Fruit fly (Drosophila melanogaster) whole organism, wandering third instar larva: Measurements from ENCODE around the gene Naa80.

Experiments used
- Abd-B ChIP-seq: fragments of >200 bp; optimal IDR thresholded peaks from 2 replicates; lab custom pipeline; 2017; ENCODE audit warnings: missing biosample characterization, missing genetic modification characterization
- CrebA ChIP-seq: fragments of 200-800 bp; sonication (Bioruptor generic); optimal IDR thresholded peaks from 2 replicates; lab custom pipeline; 2016; ENCODE audit warnings: missing biosample characterization, mild to moderate bottlenecking, missing genetic modification characterization, borderline replicate concordance
- Dfd ChIP-seq: fragments of >200 bp; optimal IDR thresholded peaks from 2 replicates; lab custom pipeline; 2017; ENCODE audit warnings: missing biosample characterization, missing genetic modification characterization
- Dif ChIP-seq: fragments of 200-275, 200-300 bp; sonication (Bioruptor generic); optimal IDR thresholded peaks from 2 replicates; lab custom pipeline; 2018; ENCODE audit warnings: missing biosample characterization, missing genetic modification characterization; ENCODE audit not compliant: partially characterized antibody
- GATAd ChIP-seq: sonication (Bioruptor generic); optimal IDR thresholded peaks from 2 replicates; lab custom pipeline; 2016; ENCODE audit warnings: missing biosample characterization, missing genetic modification characterization
- Hnf4 ChIP-seq: fragments of 200-800 bp; sonication (Bioruptor generic); optimal IDR thresholded peaks from 2 replicates; lab custom pipeline; 2016; ENCODE audit warnings: missing biosample characterization, mild to moderate bottlenecking, missing genetic modification characterization
- Hr78 ChIP-seq: fragments of >200 bp; optimal IDR thresholded peaks from 2 replicates; lab custom pipeline; 2017; ENCODE audit warnings: missing biosample characterization, missing genetic modification characterization
- Hr83 ChIP-seq: fragments of 200-300 bp; sonication (Bioruptor generic); optimal IDR thresholded peaks from 2 replicates; lab custom pipeline; 2016; ENCODE audit warnings: missing biosample characterization, mild to moderate bottlenecking, missing genetic modification characterization, moderate library complexity; ENCODE audit not compliant: poor library complexity, severe bottlenecking
- Jra ChIP-seq: sonication (Bioruptor generic); optimal IDR thresholded peaks from 2 replicates; lab custom pipeline; 2016; ENCODE audit warnings: missing biosample characterization, missing genetic modification characterization
- Mio ChIP-seq: sonication (Bioruptor generic); optimal IDR thresholded peaks from 2 replicates; lab custom pipeline; 2016; ENCODE audit warnings: missing biosample characterization, missing genetic modification characterization
- Myc ChIP-seq: fragments of >200 bp; optimal IDR thresholded peaks from 2 replicates; lab custom pipeline; 2017
- N ChIP-seq: fragments of >200 bp; optimal IDR thresholded peaks from 2 replicates; lab custom pipeline; 2018; ENCODE audit warnings: missing biosample characterization, missing external identifiers, missing genetic modification characterization
- Rel ChIP-seq, 2 experiments: fragments of 200-800 bp; sonication (Bioruptor generic) in 1 of 2; optimal IDR thresholded peaks; 2 replicates in 1 of 2; 3 replicates in 1 of 2; lab custom pipeline; 2016 to 2019; ENCODE audit warnings: mild to moderate bottlenecking in 2 of 2, missing biosample characterization in 2 of 2, missing genetic modification characterization in 2 of 2, moderate library complexity in 1 of 2
- Vsx2 ChIP-seq: fragments of 200-300, 225-300 bp; sonication (Bioruptor generic); optimal IDR thresholded peaks from 2 replicates; lab custom pipeline; 2018; ENCODE audit warnings: missing biosample characterization, missing genetic modification characterization; ENCODE audit not compliant: partially characterized antibody
- br ChIP-seq: fragments of 200-800 bp; sonication (Bioruptor generic); optimal IDR thresholded peaks from 2 replicates; lab custom pipeline; 2016; ENCODE audit warnings: missing biosample characterization, missing genetic modification characterization
- brk ChIP-seq: fragments of 200-800 bp; sonication (Bioruptor generic); optimal IDR thresholded peaks from 2 replicates; lab custom pipeline; 2016; ENCODE audit warnings: missing biosample characterization, mild to moderate bottlenecking, missing genetic modification characterization
- dl ChIP-seq, 2 experiments: fragments of 175-275, 200-275 bp in 1 of 2; fragments of 200-275 bp in 1 of 2; sonication (Bioruptor generic); optimal IDR thresholded peaks; lab custom pipeline; 2018; ENCODE audit warnings: mild to moderate bottlenecking in 2 of 2, missing biosample characterization in 2 of 2, missing genetic modification characterization in 2 of 2, moderate library complexity in 2 of 2; ENCODE audit not compliant: partially characterized antibody in 2 of 2, insufficient read depth in 1 of 2
- dmrt93B ChIP-seq: fragments of 200-800 bp; sonication (Bioruptor generic); optimal IDR thresholded peaks from 2 replicates; lab custom pipeline; 2018; ENCODE audit warnings: missing biosample characterization, mild to moderate bottlenecking, missing genetic modification characterization
- dsf ChIP-seq: sonication (Bioruptor generic); optimal IDR thresholded peaks from 2 replicates; lab custom pipeline; 2016; ENCODE audit warnings: missing biosample characterization, missing genetic modification characterization, borderline replicate concordance
- ey ChIP-seq: fragments of 200-800 bp; sonication (Bioruptor generic); optimal IDR thresholded peaks from 2 replicates; lab custom pipeline; 2016; ENCODE audit warnings: missing biosample characterization, missing genetic modification characterization
- fru ChIP-seq: fragments of 200-800 bp; sonication (Bioruptor generic); optimal IDR thresholded peaks from 3 replicates; lab custom pipeline; 2016; ENCODE audit warnings: missing biosample characterization, mild to moderate bottlenecking, missing genetic modification characterization
- h ChIP-seq: fragments of 200-800 bp; sonication (Bioruptor generic); optimal IDR thresholded peaks from 3 replicates; lab custom pipeline; 2016; ENCODE audit warnings: missing biosample characterization, mild to moderate bottlenecking, missing genetic modification characterization
- jim ChIP-seq: fragments of 175-275, 200-325 bp; sonication (Bioruptor generic); optimal IDR thresholded peaks from 2 replicates; lab custom pipeline; 2016; ENCODE audit warnings: missing biosample characterization, mild to moderate bottlenecking, missing genetic modification characterization
- lola ChIP-seq: fragments of >200 bp; optimal IDR thresholded peaks from 2 replicates; lab custom pipeline; 2017; ENCODE audit warnings: missing biosample characterization, missing genetic modification characterization
- pan ChIP-seq: fragments of >200 bp; optimal IDR thresholded peaks from 2 replicates; lab custom pipeline; 2017
- psq ChIP-seq: fragments of 200-800 bp; sonication (Bioruptor generic); optimal IDR thresholded peaks from 3 replicates; lab custom pipeline; 2017; ENCODE audit warnings: missing biosample characterization, mild to moderate bottlenecking, missing genetic modification characterization, moderate library complexity
- rgr ChIP-seq: fragments of 200-800 bp; sonication (Bioruptor generic); optimal IDR thresholded peaks from 3 replicates; lab custom pipeline; 2016; ENCODE audit warnings: missing biosample characterization, mild to moderate bottlenecking, missing genetic modification characterization
- sage ChIP-seq: fragments of 200-800 bp; sonication (Bioruptor generic); optimal IDR thresholded peaks from 2 replicates; lab custom pipeline; 2016; ENCODE audit warnings: missing biosample characterization, mild to moderate bottlenecking, missing genetic modification characterization
- sv ChIP-seq: fragments of 200-800 bp; sonication (Bioruptor generic); optimal IDR thresholded peaks from 3 replicates; lab custom pipeline; 2016; ENCODE audit warnings: missing biosample characterization, missing genetic modification characterization
- tai ChIP-seq: sonication (Bioruptor generic); optimal IDR thresholded peaks from 2 replicates; lab custom pipeline; 2016; ENCODE audit warnings: missing biosample characterization, missing genetic modification characterization
- usp ChIP-seq: fragments of >200 bp; optimal IDR thresholded peaks from 2 replicates; lab custom pipeline; 2017; ENCODE audit warnings: missing biosample characterization, missing genetic modification characterization
- woc ChIP-seq: sonication (Bioruptor generic); optimal IDR thresholded peaks from 2 replicates; lab custom pipeline; 2016; ENCODE audit warnings: missing biosample characterization, mild to moderate bottlenecking, missing genetic modification characterization

Naa80 gene

DNA sequence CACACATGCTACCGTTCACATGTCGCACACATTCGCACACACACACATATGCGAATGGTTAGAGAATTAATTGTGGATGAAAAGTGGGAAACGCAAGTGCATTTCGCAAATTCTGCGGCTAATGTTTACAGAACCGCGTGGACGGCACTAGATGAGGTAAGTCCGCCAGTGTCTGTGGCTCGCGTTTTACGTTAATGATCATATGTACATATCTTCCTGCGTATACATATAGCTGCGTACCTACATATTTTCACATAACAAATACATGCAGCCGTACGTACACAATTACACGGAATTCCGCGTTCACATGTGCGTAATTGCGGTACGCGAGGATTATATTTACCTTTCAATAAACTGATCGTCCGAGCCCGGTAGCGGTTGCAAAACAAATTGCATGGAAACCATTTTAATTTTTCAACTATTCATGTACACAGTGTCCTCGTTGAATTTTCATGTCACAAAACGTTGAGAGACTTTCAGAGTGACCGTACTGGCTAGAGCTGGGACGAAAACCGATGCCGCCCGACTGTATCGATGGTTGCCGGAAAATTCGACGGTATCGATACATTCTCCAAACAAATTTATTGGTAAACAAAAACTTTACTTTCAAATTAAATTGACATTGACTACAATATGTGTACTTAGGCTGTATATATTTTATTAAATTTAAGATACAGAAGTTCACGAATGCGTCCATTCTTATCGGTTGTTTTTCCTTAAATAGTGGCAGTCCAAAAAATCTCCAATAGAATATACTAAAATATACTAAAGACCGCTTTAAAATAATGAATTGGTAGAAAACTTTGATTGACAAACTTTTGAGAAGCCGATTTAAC lies 42.3 kb upstream of the Naa80 start, which contains the start of gene hyd:
hyd (minus strand) TSS at position 495 of the 836 bp plus-strand sequence.
- TF ChIP-seq N (GFP tag; lab: Kevin White, UChicago) (peak; percentile 78), woc (GFP tag; lab: Kevin White, UChicago) (no peak), Jra (GFP tag; lab: Kevin White, UChicago) (no peak), Dfd (GFP tag; lab: Kevin White, UChicago) (no peak)

DNA sequence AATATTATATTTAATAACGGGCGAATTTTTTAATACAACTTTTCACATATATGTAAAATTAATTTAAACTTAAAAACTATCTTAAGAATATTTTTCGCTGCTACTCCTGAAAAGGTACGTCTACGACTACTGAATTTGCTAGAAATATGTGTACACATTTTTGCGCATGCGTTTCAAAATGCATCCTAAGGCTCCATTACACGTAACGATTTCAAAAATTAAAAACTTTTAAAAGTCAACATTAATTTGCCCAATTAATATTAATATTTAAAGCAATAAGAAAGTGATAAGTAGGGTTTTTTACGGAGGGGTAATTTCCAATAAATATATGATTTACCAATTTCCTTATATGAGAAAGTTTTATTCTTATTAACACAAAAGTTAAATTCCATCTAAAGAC lies 36.9 kb upstream of the Naa80 start, which contains the start of gene FoxP:
FoxP (minus strand) TSS at position 89 of the 400 bp plus-strand sequence.
- TF ChIP-seq usp (GFP tag; lab: Kevin White, UChicago) (no peak), dsf (GFP tag; lab: Kevin White, UChicago) (no peak), brk (no peak), fru (GFP tag; lab: Kevin White, UChicago) (no peak), Vsx2 (peak; percentile 94), Dif (GFP tag; lab: Kevin White, UChicago) (peak; percentile 59), ey (GFP tag; lab: Kevin White, UChicago) (no peak), CrebA (GFP tag; lab: Kevin White, UChicago) (no peak), sage (no peak), Hr83 (GFP tag; lab: Kevin White, UChicago) (no peak), dl (GFP tag; optimal IDR thresholded peaks at IDR 0.05; lab: Kevin White, UChicago; ENCODE audit: insufficient read depth in 1 of 2, partially characterized antibody in 2 of 2) (no peak), sv (no peak), rgr (GFP tag; lab: Kevin White, UChicago) (no peak)

DNA sequence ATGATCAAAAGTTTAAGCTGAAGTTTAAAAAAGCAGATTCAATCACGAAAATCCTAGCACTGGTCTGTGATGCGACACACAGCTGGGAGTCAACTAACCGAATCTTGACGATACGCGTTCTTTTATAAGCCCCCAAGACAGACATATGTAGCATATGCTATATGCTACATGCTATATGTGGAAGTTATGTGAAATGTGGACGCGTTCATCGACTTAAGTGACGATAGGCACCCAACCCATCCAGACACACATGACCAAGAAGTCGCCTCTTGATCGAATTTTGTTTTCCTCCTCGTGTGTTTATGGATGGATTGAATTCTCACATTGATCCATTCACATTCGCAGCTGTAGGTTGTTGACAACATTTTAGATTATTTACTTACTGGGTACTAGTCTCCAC lies 34.5 kb upstream of the Naa80 start, which contains the start of gene alphaTub85E:
alphaTub85E (minus strand) TSS at position 101 of the 400 bp plus-strand sequence.
- no peak for TF ChIP-seq fru (GFP tag; lab: Kevin White, UChicago)
- TF ChIP-seq tai (GFP tag; lab: Kevin White, UChicago): no peak
- no peak for TF ChIP-seq N (GFP tag; lab: Kevin White, UChicago)
- TF ChIP-seq h (GFP tag; lab: Kevin White, UChicago): no peak
- TF ChIP-seq br (GFP tag; lab: Kevin White, UChicago): no peak
- no peak for TF ChIP-seq ey (GFP tag; lab: Kevin White, UChicago)
- no peak for TF ChIP-seq pan (lab: Kevin White, UChicago)
- no peak for TF ChIP-seq Jra (GFP tag; lab: Kevin White, UChicago)
- TF ChIP-seq Mio: no peak
- TF ChIP-seq psq: no peak
- TF ChIP-seq Dfd (GFP tag; lab: Kevin White, UChicago): no peak
- no peak for TF ChIP-seq rgr (GFP tag; lab: Kevin White, UChicago)
- no peak for TF ChIP-seq jim

DNA sequence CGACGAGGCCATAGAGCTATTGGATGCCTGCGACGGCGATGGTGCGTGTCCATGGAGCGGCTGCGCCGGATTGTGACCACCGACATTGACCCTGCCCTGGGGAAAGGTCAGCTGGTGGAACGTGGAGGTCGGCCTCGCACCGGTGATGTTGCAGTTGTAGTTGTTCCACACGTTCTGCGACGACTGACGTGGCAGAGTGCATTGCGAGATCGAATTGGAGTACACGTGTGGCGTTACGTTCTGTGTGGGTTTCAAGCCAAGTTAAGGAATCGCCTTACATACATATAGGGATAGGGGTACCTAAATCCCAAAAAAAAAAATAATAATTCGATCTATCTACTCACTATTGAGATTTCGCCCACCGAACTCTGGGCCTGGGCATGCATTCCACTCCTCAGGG lies 32.5 kb upstream of the Naa80 start:
- TF ChIP-seq sage: no peak
- TF ChIP-seq dmrt93B: no peak
- TF ChIP-seq usp (GFP tag; lab: Kevin White, UChicago): no peak
- no peak for TF ChIP-seq brk
- no peak for TF ChIP-seq Dif (GFP tag; lab: Kevin White, UChicago)
- TF ChIP-seq Rel (GFP tag; optimal IDR thresholded peaks at IDR 0.05; lab: Kevin White, UChicago): no peak
- TF ChIP-seq Rel (tag; optimal IDR thresholded peaks at IDR 0.05; lab: Kevin White, UChicago): no peak
- no peak for TF ChIP-seq pan (lab: Kevin White, UChicago)
- TF ChIP-seq Hr78 (GFP tag; lab: Kevin White, UChicago): no peak
- no peak for TF ChIP-seq Jra (GFP tag; lab: Kevin White, UChicago)
- no peak for TF ChIP-seq Vsx2

DNA sequence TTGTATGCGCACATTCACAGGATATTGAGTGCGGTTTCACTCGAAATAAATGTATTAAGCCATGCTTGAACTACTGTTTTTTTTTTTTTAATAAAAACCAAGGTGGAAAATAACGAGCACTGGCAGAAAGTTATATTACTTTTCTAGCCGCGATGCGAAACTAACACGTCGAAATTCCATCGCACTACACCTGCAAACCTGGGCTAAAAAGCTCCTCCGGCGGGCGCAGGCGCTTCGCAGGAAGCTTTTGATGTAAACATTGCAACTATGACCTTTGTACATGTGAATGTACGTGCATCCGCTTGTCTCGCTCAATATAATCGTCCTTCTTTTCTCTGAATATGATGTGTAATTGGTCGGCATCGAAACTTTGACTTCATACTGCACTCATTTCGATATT lies 27.8 kb upstream of the Naa80 start, which contains the start of gene side-VII:
side-VII (minus strand) TSS at position 187 of the 400 bp plus-strand sequence.
- TF ChIP-seq woc (GFP tag; lab: Kevin White, UChicago): no peak
- no peak for TF ChIP-seq lola (GFP tag; lab: Kevin White, UChicago)
- TF ChIP-seq Hr83 (GFP tag; lab: Kevin White, UChicago): no peak
- no peak for TF ChIP-seq h (GFP tag; lab: Kevin White, UChicago)
- TF ChIP-seq Abd-B: no peak
- no peak for TF ChIP-seq tai (GFP tag; lab: Kevin White, UChicago)
- no peak for TF ChIP-seq Mio
- TF ChIP-seq Dfd (GFP tag; lab: Kevin White, UChicago): no peak
- TF ChIP-seq Myc (lab: Kevin White, UChicago): no peak
- no peak for TF ChIP-seq GATAd
- no peak for TF ChIP-seq fru (GFP tag; lab: Kevin White, UChicago)
- TF ChIP-seq Hnf4 (GFP tag; lab: Kevin White, UChicago): no peak
- no peak for TF ChIP-seq dmrt93B
- TF ChIP-seq jim: no peak
- TF ChIP-seq ey (GFP tag; lab: Kevin White, UChicago): no peak
- TF ChIP-seq sv: no peak
- TF ChIP-seq psq: no peak
